Worm (Caenorhabditis elegans) whole organism, L1 larva: Measurements from ENCODE around the gene lrr-1.

Source experiments
- C34B4.2 ChIP-seq: sonication (generic microtip); optimal IDR thresholded peaks from 2 replicates; lab custom pipeline; 2017; ENCODE audit warnings: mild to moderate bottlenecking, missing genetic modification characterization, missing compliant biosample characterization
- Y116A8C.19 ChIP-seq: sonication (generic microtip); optimal IDR thresholded peaks from 2 replicates; lab custom pipeline; 2016; ENCODE audit warnings: missing compliant biosample characterization, missing genetic modification characterization, borderline replicate concordance
- aha-1 ChIP-seq: fragments of 150-350 bp; optimal IDR thresholded peaks from 2 replicates; lab custom pipeline; 2014; ENCODE audit warnings: missing biosample characterization, missing genetic modification characterization
- ama-1 ChIP-seq: fragments of 150-350 bp; optimal IDR thresholded peaks from 2 replicates; lab custom pipeline; 2014
- ceh-63 ChIP-seq: fragments of 200-800 bp; sonication (Bioruptor generic); optimal IDR thresholded peaks from 2 replicates; lab custom pipeline; 2018; ENCODE audit warnings: mild to moderate bottlenecking, missing genetic modification characterization, missing compliant biosample characterization
- ceh-82 ChIP-seq, 3 experiments: fragments of 150-350 bp in 1 of 3; sonication (generic microtip) in 2 of 3; optimal IDR thresholded peaks; 2 replicates each; lab custom pipeline; 2014 to 2017; ENCODE audit warnings: missing biosample characterization in 3 of 3, missing genetic modification characterization in 3 of 3
- ceh-88 ChIP-seq: fragments of 200-800 bp; sonication (Bioruptor generic); IDR thresholded peaks from 2 replicates; pipeline ENCODE4 v1.3.6; 2022; ENCODE audit warnings: missing genetic modification characterization, missing compliant biosample characterization
- ceh-90 ChIP-seq: sonication (generic microtip); optimal IDR thresholded peaks from 2 replicates; lab custom pipeline; 2016; ENCODE audit warnings: missing genetic modification characterization, missing compliant biosample characterization
- dsc-1 ChIP-seq: sonication (generic microtip); optimal IDR thresholded peaks from 2 replicates; lab custom pipeline; 2016; ENCODE audit warnings: mild to moderate bottlenecking, missing genetic modification characterization, missing compliant biosample characterization
- egl-13 ChIP-seq: sonication (generic microtip); optimal IDR thresholded peaks from 2 replicates; lab custom pipeline; 2016; ENCODE audit warnings: missing genotype, missing genetic modification reagents, missing genetic modification characterization, missing compliant biosample characterization
- elt-2 ChIP-seq: sonication (generic microtip); optimal IDR thresholded peaks from 2 replicates; lab custom pipeline; 2016; ENCODE audit warnings: missing genetic modification characterization, mild to moderate bottlenecking, inconsistent platforms, missing compliant biosample characterization, missing genetic modification reagents
- ets-5 ChIP-seq: fragments of 200-800 bp; sonication (Bioruptor generic); IDR thresholded peaks from 2 replicates; pipeline ENCODE4 v1.3.6; 2022; ENCODE audit warnings: missing genetic modification characterization, missing compliant biosample characterization
- fkh-10 ChIP-seq: sonication (generic microtip); optimal IDR thresholded peaks from 2 replicates; lab custom pipeline; 2017; ENCODE audit warnings: missing biosample characterization, missing genetic modification reagents, missing genetic modification characterization
- fkh-4 ChIP-seq: sonication (generic microtip); optimal IDR thresholded peaks from 2 replicates; lab custom pipeline; 2016; ENCODE audit warnings: missing compliant biosample characterization, missing genetic modification characterization, borderline replicate concordance
- fkh-8 ChIP-seq: sonication (generic microtip); optimal IDR thresholded peaks from 2 replicates; lab custom pipeline; 2016; ENCODE audit warnings: mild to moderate bottlenecking, missing genetic modification characterization, missing compliant biosample characterization
- fos-1 ChIP-seq: fragments of 150-350 bp; optimal IDR thresholded peaks from 2 replicates; lab custom pipeline; 2014; ENCODE audit warnings: missing biosample characterization, missing genetic modification characterization
- hlh-4 ChIP-seq: sonication (generic microtip); optimal IDR thresholded peaks from 2 replicates; lab custom pipeline; 2016; ENCODE audit warnings: mild to moderate bottlenecking, missing genetic modification characterization, missing compliant biosample characterization
- lin-13 ChIP-seq: fragments of 150-350 bp; optimal IDR thresholded peaks from 2 replicates; lab custom pipeline; 2014; ENCODE audit warnings: missing biosample characterization, missing genetic modification reagents, missing genetic modification characterization
- lir-3 ChIP-seq: sonication (generic microtip); optimal IDR thresholded peaks from 2 replicates; lab custom pipeline; 2016; ENCODE audit warnings: mild to moderate bottlenecking, missing genetic modification characterization, moderate library complexity, missing compliant biosample characterization; ENCODE audit not compliant: poor library complexity
- mef-2 ChIP-seq: fragments of 150-350 bp; optimal IDR thresholded peaks from 2 replicates; lab custom pipeline; 2014; ENCODE audit warnings: missing biosample characterization, missing genetic modification characterization
- mep-1 ChIP-seq: fragments of 150-350 bp; optimal IDR thresholded peaks from 2 replicates; lab custom pipeline; 2014; ENCODE audit warnings: missing biosample characterization, missing genetic modification characterization
- nhr-11 ChIP-seq: fragments of 150-350 bp; optimal IDR thresholded peaks from 2 replicates; lab custom pipeline; 2014; ENCODE audit warnings: missing biosample characterization, missing genetic modification characterization
- nhr-19 ChIP-seq: fragments of 200-800 bp; sonication (Bioruptor generic); conservative IDR thresholded peaks from 2 replicates; pipeline ENCODE4 v1.3.6; 2022; ENCODE audit warnings: missing genetic modification characterization, missing compliant biosample characterization
- nhr-47 ChIP-seq: sonication (generic microtip); optimal IDR thresholded peaks from 2 replicates; lab custom pipeline; 2016; ENCODE audit warnings: mild to moderate bottlenecking, missing genetic modification characterization, moderate library complexity, missing compliant biosample characterization
- nhr-71 ChIP-seq: sonication (generic microtip); optimal IDR thresholded peaks from 2 replicates; lab custom pipeline; 2016; ENCODE audit warnings: mild to moderate bottlenecking, missing genetic modification characterization, moderate library complexity, missing compliant biosample characterization
- nhr-77 ChIP-seq: fragments of 150-350 bp; optimal IDR thresholded peaks from 2 replicates; lab custom pipeline; 2014; ENCODE audit warnings: missing biosample characterization, missing genetic modification characterization
- nhr-84 ChIP-seq: sonication (generic microtip); optimal IDR thresholded peaks from 2 replicates; lab custom pipeline; 2017; ENCODE audit warnings: missing biosample characterization, missing genetic modification characterization
- nhr-90 ChIP-seq: sonication (generic microtip); optimal IDR thresholded peaks from 2 replicates; lab custom pipeline; 2016; ENCODE audit warnings: mild to moderate bottlenecking, missing genetic modification characterization, missing compliant biosample characterization; ENCODE audit not compliant: poor library complexity
- pax-3 ChIP-seq: fragments of 200-800 bp; sonication (Bioruptor generic); optimal IDR thresholded peaks from 2 replicates; lab custom pipeline; 2018; ENCODE audit warnings: mild to moderate bottlenecking, missing genetic modification characterization, moderate library complexity, missing compliant biosample characterization
- rnt-1 ChIP-seq: sonication (generic microtip); optimal IDR thresholded peaks from 2 replicates; lab custom pipeline; 2016; ENCODE audit warnings: mild to moderate bottlenecking, missing genetic modification characterization, moderate library complexity, missing compliant biosample characterization
- sox-4 ChIP-seq: sonication (generic microtip); optimal IDR thresholded peaks from 2 replicates; lab custom pipeline; 2016; ENCODE audit warnings: missing genetic modification characterization, missing compliant biosample characterization
- swsn-7 ChIP-seq: sonication (generic microtip); optimal IDR thresholded peaks from 2 replicates; lab custom pipeline; 2016; ENCODE audit warnings: missing genetic modification characterization, missing compliant biosample characterization
- tlp-1 ChIP-seq: fragments of 150-350 bp; optimal IDR thresholded peaks from 2 replicates; lab custom pipeline; 2014; ENCODE audit warnings: missing biosample characterization, missing genetic modification characterization
- unc-62 ChIP-seq: fragments of 150-350 bp; optimal IDR thresholded peaks from 2 replicates; lab custom pipeline; 2014; ENCODE audit warnings: missing biosample characterization, missing genetic modification reagents, missing genetic modification characterization
- unc-98 ChIP-seq: fragments of 200-800 bp; sonication (Bioruptor generic); IDR thresholded peaks from 2 replicates; pipeline ENCODE4 v1.3.6; 2022; ENCODE audit warnings: missing genetic modification characterization, missing compliant biosample characterization
- vab-15 ChIP-seq: sonication (generic microtip); optimal IDR thresholded peaks from 2 replicates; lab custom pipeline; 2017; ENCODE audit warnings: missing genotype, mild to moderate bottlenecking, missing genetic modification characterization, missing compliant biosample characterization
- zip-4 ChIP-seq: fragments of 200-800 bp; sonication (Bioruptor generic); optimal IDR thresholded peaks from 2 replicates; lab custom pipeline; 2018; ENCODE audit warnings: mild to moderate bottlenecking, missing genetic modification characterization, moderate library complexity, missing compliant biosample characterization
- ztf-4 ChIP-seq: fragments of 150-350 bp; optimal IDR thresholded peaks from 2 replicates; lab custom pipeline; 2014; ENCODE audit warnings: missing biosample characterization, missing genetic modification characterization

lrr-1 gene

ce11 chrII:5071265-5071664 lies 35.0 kb upstream of the lrr-1 start, which contains the start of gene C27A2.7:
TSS of gene C27A2.7 (minus strand) at chrII:5071365.
- TF ChIP-seq fkh-4 (tag; lab: Kevin White, UChicago) (no peak), fkh-10 (GFP tag; lab: Kevin White, UChicago) (no peak), ceh-90 (tag; lab: Kevin White, UChicago) (no peak), nhr-19 (GFP tag; lab: Robert Waterston, UW) (no peak), nhr-77 (tag; lab: Kevin White, UChicago) (no peak), vab-15 (tag; lab: Kevin White, UChicago) (no peak), ceh-63 (no peak), swsn-7 (tag; lab: Kevin White, UChicago) (no peak), rnt-1 (tag; lab: Kevin White, UChicago) (no peak), nhr-84 (tag; lab: Kevin White, UChicago) (no peak), aha-1 (tag; lab: Kevin White, UChicago) (no peak)

- TF ChIP-seq ceh-82 (tag; optimal IDR thresholded peaks at IDR 0.05; lab: Kevin White, UChicago), result no peak
- TF ChIP-seq ets-5 (GFP tag; lab: Robert Waterston, UW), result no peak
- no peak for TF ChIP-seq zip-4 (GFP tag; lab: Kevin White, UChicago)
- TF ChIP-seq fos-1 (tag; lab: Kevin White, UChicago), result no peak
- TF ChIP-seq rnt-1 (tag; lab: Kevin White, UChicago), result no peak
- no peak for TF ChIP-seq tlp-1 (tag; lab: Kevin White, UChicago)
- TF ChIP-seq fkh-4 (tag; lab: Kevin White, UChicago), result no peak
These were observed 33.3 kb upstream of the lrr-1 start, which contains the start of gene idpb-2 for ce11 chrII:5069525-5069924. TSS of gene idpb-2 (minus strand) at chrII:5069625.

ce11 chrII:5067927-5068326 lies 31.7 kb upstream of the lrr-1 start, which contains the start of gene C27A2.8:
TSS of gene C27A2.8 (minus strand) at chrII:5068043.
- TF ChIP-seq unc-62, result no peak
- peak; percentile 42 for TF ChIP-seq egl-13 (tag; lab: Kevin White, UChicago)
- TF ChIP-seq dsc-1 (tag; lab: Kevin White, UChicago), result peak; percentile 64
- TF ChIP-seq fkh-8 (tag; lab: Kevin White, UChicago), result peak; percentile 76

- TF ChIP-seq nhr-71 (peak; percentile 8), ceh-88 (GFP tag; lab: Robert Waterston, UW) (no peak), unc-98 (GFP tag; lab: Robert Waterston, UW) (no peak), lir-3 (tag; lab: Kevin White, UChicago) (no peak), nhr-90 (tag; lab: Kevin White, UChicago) (no peak), pax-3 (tag; lab: Kevin White, UChicago) (peak; percentile 33), Y116A8C.19 (tag; lab: Kevin White, UChicago) (no peak), unc-62 (no peak), ztf-4 (tag; lab: Kevin White, UChicago) (no peak), mef-2 (tag; lab: Kevin White, UChicago) (no peak), vab-15 (tag; lab: Kevin White, UChicago) (no peak), fkh-4 (tag; lab: Kevin White, UChicago) (no peak), swsn-7 (tag; lab: Kevin White, UChicago) (no peak), sox-4 (tag; lab: Kevin White, UChicago) (peak; percentile 2), lin-13 (GFP tag; lab: Kevin White, UChicago) (no peak), ceh-82 (tag; optimal IDR thresholded peaks at IDR 0.05; lab: Kevin White, UChicago) (no peak), nhr-47 (tag; lab: Kevin White, UChicago) (peak; percentile 26), mep-1 (tag; lab: Kevin White, UChicago) (no peak), nhr-11 (tag; lab: Kevin White, UChicago) (no peak), C34B4.2 (no peak), ama-1 (no peak), fkh-8 (tag; lab: Kevin White, UChicago) (no peak), hlh-4 (no peak), elt-2 (tag; lab: Kevin White, UChicago) (no peak), dsc-1 (tag; lab: Kevin White, UChicago) (peak; percentile 92)
These were observed 30.7 kb upstream of the lrr-1 start for ce11 chrII:5066967-5067366.
